Worm (Caenorhabditis elegans) whole organism, L3 larva: Measurements from ENCODE around the gene C17F4.12.

Source experiments
- egl-27 ChIP-seq: sonication (generic microtip); optimal IDR thresholded peaks from 4 replicates; lab custom pipeline; 2017; ENCODE audit warnings: missing biosample characterization, missing genetic modification reagents, missing genetic modification characterization
- elt-1 ChIP-seq: fragments of 150-350 bp; optimal IDR thresholded peaks from 2 replicates; lab custom pipeline; 2014; ENCODE audit warnings: missing biosample characterization, missing genetic modification characterization
- fkh-2 ChIP-seq: fragments of 150-350 bp; optimal IDR thresholded peaks from 2 replicates; lab custom pipeline; 2014; ENCODE audit warnings: missing biosample characterization, missing genetic modification reagents, missing genetic modification characterization
- fos-1 ChIP-seq: fragments of 150-350 bp; optimal IDR thresholded peaks from 2 replicates; lab custom pipeline; 2014; ENCODE audit warnings: missing biosample characterization, missing genetic modification characterization
- hmg-11 ChIP-seq: sonication (generic microtip); optimal IDR thresholded peaks from 2 replicates; lab custom pipeline; 2016; ENCODE audit warnings: missing genetic modification characterization, missing compliant biosample characterization
- lsy-12 ChIP-seq: sonication (generic microtip); optimal IDR thresholded peaks from 2 replicates; lab custom pipeline; 2016; ENCODE audit warnings: mild to moderate bottlenecking, missing genetic modification characterization, missing compliant biosample characterization
- nfya-1 ChIP-seq: sonication (generic microtip); optimal IDR thresholded peaks from 2 replicates; lab custom pipeline; 2017; ENCODE audit warnings: missing genetic modification characterization, mild to moderate bottlenecking, missing compliant biosample characterization, antibody characterized with exemption, moderate library complexity; ENCODE audit not compliant: insufficient read depth
- nhr-237 ChIP-seq: fragments of 150-350 bp; optimal IDR thresholded peaks from 2 replicates; lab custom pipeline; 2014; ENCODE audit warnings: missing biosample characterization, missing genetic modification characterization
- tbx-2 ChIP-seq: sonication (generic microtip); optimal IDR thresholded peaks from 2 replicates; lab custom pipeline; 2016; ENCODE audit warnings: mild to moderate bottlenecking, missing genetic modification characterization, missing compliant biosample characterization
- ztf-11 ChIP-seq: fragments of 150-350 bp; optimal IDR thresholded peaks from 2 replicates; lab custom pipeline; 2014; ENCODE audit warnings: missing biosample characterization, missing genetic modification characterization

DNA sequence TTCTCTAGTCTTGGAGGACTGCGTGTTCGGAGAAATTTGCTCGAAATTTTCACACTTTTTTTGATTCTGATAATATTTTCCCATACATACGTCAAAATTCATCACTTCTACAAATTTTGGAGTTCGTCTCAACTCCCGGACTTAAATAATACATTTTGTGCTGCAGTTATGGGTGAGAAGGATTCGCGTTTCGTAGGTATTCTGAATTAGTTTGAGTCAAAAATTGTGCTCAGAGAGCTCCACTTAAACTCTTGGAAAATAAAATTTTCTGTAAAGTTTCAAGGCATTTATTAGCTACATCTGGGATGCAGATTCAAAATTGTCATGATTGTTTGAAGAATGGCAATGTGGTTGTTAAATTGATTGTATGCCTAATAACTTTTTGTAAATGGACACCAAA lies 30.1 kb downstream of the C17F4.12 start, which contains the start of gene ZC239.4:
- no peak for TF ChIP-seq tbx-2
- no peak for TF ChIP-seq ztf-11 (tag; lab: Kevin White, UChicago)
- no peak for TF ChIP-seq nhr-237 (tag; lab: Kevin White, UChicago)
- no peak for TF ChIP-seq fkh-2
- no peak for TF ChIP-seq egl-27
- TF ChIP-seq fos-1 (tag; lab: Kevin White, UChicago): no peak
- TF ChIP-seq elt-1 (tag; lab: Kevin White, UChicago): no peak
- no peak for TF ChIP-seq lsy-12 (tag; lab: Kevin White, UChicago)
- TF ChIP-seq nfya-1: no peak
- TF ChIP-seq hmg-11 (tag; lab: Kevin White, UChicago): no peak
